Fruit fly (Drosophila melanogaster) whole organism, adult: Measurements from ENCODE around the gene CG6712.

Source experiments
- CG11617 ChIP-seq: fragments of 200-800 bp; sonication (Bioruptor generic); optimal IDR thresholded peaks from 2 replicates; lab custom pipeline; 2017; ENCODE audit warnings: mild to moderate bottlenecking, missing biosample characterization, missing genetic modification reagents, missing genetic modification characterization
- CG12768 ChIP-seq: fragments of 200-800 bp; sonication (Bioruptor generic); optimal IDR thresholded peaks from 2 replicates; lab custom pipeline; 2017; ENCODE audit warnings: missing biosample characterization, missing genetic modification characterization, mild to moderate bottlenecking, moderate library complexity, missing genetic modification reagents
- CG14711 ChIP-seq: fragments of 200-800 bp; sonication (Bioruptor generic); optimal IDR thresholded peaks from 2 replicates; lab custom pipeline; 2018; ENCODE audit warnings: missing biosample characterization, mild to moderate bottlenecking, missing genetic modification characterization, moderate library complexity
- CG1620 ChIP-seq: fragments of 200-800 bp; sonication (Bioruptor generic); optimal IDR thresholded peaks from 2 replicates; lab custom pipeline; 2016; ENCODE audit warnings: missing biosample characterization, missing genetic modification characterization
- CG33017 ChIP-seq: fragments of 200-800 bp; sonication (Bioruptor generic); optimal IDR thresholded peaks from 2 replicates; lab custom pipeline; 2018; ENCODE audit warnings: missing biosample characterization, mild to moderate bottlenecking, missing genetic modification characterization, moderate library complexity
- CG5204 ChIP-seq: fragments of 200-800 bp; sonication (Bioruptor generic); optimal IDR thresholded peaks from 2 replicates; lab custom pipeline; 2016; ENCODE audit warnings: missing biosample characterization, missing genetic modification characterization
- CG7045 ChIP-seq: fragments of 200-800 bp; sonication (Bioruptor generic); optimal IDR thresholded peaks from 2 replicates; lab custom pipeline; 2017; ENCODE audit warnings: missing biosample characterization, mild to moderate bottlenecking, missing genetic modification characterization
- CG7101 ChIP-seq: fragments of 200-800 bp; sonication (Bioruptor generic); optimal IDR thresholded peaks from 2 replicates; lab custom pipeline; 2018; ENCODE audit warnings: missing biosample characterization, mild to moderate bottlenecking, missing genetic modification characterization, moderate library complexity
- Clk ChIP-seq: fragments of 200-800 bp; sonication (Bioruptor generic); optimal IDR thresholded peaks from 2 replicates; lab custom pipeline; 2017; ENCODE audit warnings: missing biosample characterization, missing genetic modification characterization
- Crg-1 ChIP-seq: fragments of 200-800 bp; sonication (Bioruptor generic); optimal IDR thresholded peaks from 2 replicates; lab custom pipeline; 2016; ENCODE audit warnings: missing biosample characterization, missing genetic modification characterization
- Hr96 ChIP-seq: fragments of 200-800 bp; sonication (Bioruptor generic); optimal IDR thresholded peaks from 2 replicates; lab custom pipeline; 2016; ENCODE audit warnings: missing biosample characterization, missing genetic modification characterization
- Mnt ChIP-seq: fragments of 200-800 bp; sonication (Bioruptor generic); optimal IDR thresholded peaks from 2 replicates; lab custom pipeline; 2016; ENCODE audit warnings: missing biosample characterization, mild to moderate bottlenecking, missing genetic modification characterization
- bab1 ChIP-seq: fragments of 200-800 bp; sonication (Bioruptor generic); optimal IDR thresholded peaks from 3 replicates; lab custom pipeline; 2019; ENCODE audit warnings: missing biosample characterization, mild to moderate bottlenecking, missing genetic modification characterization, moderate library complexity
- cic ChIP-seq: fragments of 200-800 bp; sonication (Bioruptor generic); optimal IDR thresholded peaks from 2 replicates; lab custom pipeline; 2017; ENCODE audit warnings: missing biosample characterization, mild to moderate bottlenecking, missing genetic modification characterization, moderate library complexity
- cnc ChIP-seq, 2 experiments: fragments of >200 bp; optimal IDR thresholded peaks; 2 replicates each; lab custom pipeline; 2017
- kay ChIP-seq: fragments of 200-800 bp; sonication (Bioruptor generic); peaks from one replicate; lab custom pipeline; 2016; ENCODE audit warnings: missing biosample characterization, missing genetic modification characterization, borderline replicate concordance
- ovo ChIP-seq: fragments of 200-800 bp; sonication (Bioruptor generic); optimal IDR thresholded peaks from 2 replicates; lab custom pipeline; 2016; ENCODE audit warnings: missing biosample characterization, missing genetic modification characterization
- pad ChIP-seq: fragments of 200-800 bp; sonication (Bioruptor generic); optimal IDR thresholded peaks from 3 replicates; lab custom pipeline; 2017; ENCODE audit warnings: missing biosample characterization, missing genetic modification characterization, mild to moderate bottlenecking, moderate library complexity, missing genetic modification reagents
- tj ChIP-seq: fragments of 200-800 bp; sonication (Bioruptor generic); optimal IDR thresholded peaks from 3 replicates; lab custom pipeline; 2017; ENCODE audit warnings: missing biosample characterization, mild to moderate bottlenecking, missing genetic modification characterization, moderate library complexity
- toe ChIP-seq: fragments of 200-800 bp; sonication (Bioruptor generic); optimal IDR thresholded peaks from 2 replicates; lab custom pipeline; 2016; ENCODE audit warnings: missing biosample characterization, missing genetic modification characterization

CG6712 gene

DNA sequence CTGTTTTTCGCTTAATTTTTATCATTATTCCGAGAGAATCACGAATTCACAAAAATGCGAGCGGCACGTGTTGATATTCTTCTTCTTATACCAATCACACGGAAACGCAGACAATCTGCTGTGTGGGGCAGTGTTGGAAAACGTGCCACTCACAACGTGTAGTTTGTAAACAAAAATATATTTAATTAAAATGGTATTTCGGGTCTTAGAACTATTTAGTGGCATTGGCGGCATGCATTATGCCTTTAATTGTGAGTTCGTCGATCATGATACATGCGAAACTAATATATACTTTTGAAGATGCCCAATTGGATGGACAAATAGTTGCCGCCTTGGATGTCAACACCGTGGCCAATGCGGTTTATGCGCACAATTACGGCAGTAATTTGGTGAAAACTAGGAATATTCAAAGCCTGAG, at the start of gene CG6712, which contains the start of gene Mt2:
Gene CG6712, minus strand, starts transcription at position 116 of the 418 bp plus-strand sequence.
Gene Mt2, plus strand, starts transcription at position 130 of the 418 bp plus-strand sequence.
- TF ChIP-seq kay (GFP tag; lab: Kevin White, UChicago), result no peak
- TF ChIP-seq cic (GFP tag; lab: Kevin White, UChicago), result peak; percentile 11
- peak; percentile 19 for TF ChIP-seq pad (GFP tag; lab: Kevin White, UChicago)
- TF ChIP-seq CG14711, result no peak
- peak; percentile 1 for TF ChIP-seq bab1 (GFP tag; lab: Kevin White, UChicago)
- peak; percentile 28 for TF ChIP-seq Crg-1 (GFP tag; lab: Kevin White, UChicago)
- TF ChIP-seq CG7101, result peak; percentile 31
- TF ChIP-seq cnc (optimal IDR thresholded peaks at IDR 0.05; lab: Kevin White, UChicago), result no peak
- TF ChIP-seq tj (GFP tag; lab: Kevin White, UChicago), result no peak
- peak; percentile 2 for TF ChIP-seq CG12768 (GFP tag; lab: Kevin White, UChicago)
- TF ChIP-seq toe (GFP tag; lab: Kevin White, UChicago), result no peak
- no peak for TF ChIP-seq Hr96 (GFP tag; lab: Kevin White, UChicago)
- TF ChIP-seq CG33017 (tag; lab: Kevin White, UChicago), result no peak
- no peak for TF ChIP-seq ovo (GFP tag; lab: Kevin White, UChicago)
- no peak for TF ChIP-seq CG1620
- TF ChIP-seq CG7045 (GFP tag; lab: Kevin White, UChicago), result no peak
- peak; percentile 99 for TF ChIP-seq Mnt (GFP tag; lab: Kevin White, UChicago)

- TF ChIP-seq CG7101 (no peak), CG11617 (GFP tag; lab: Kevin White, UChicago) (no peak), Crg-1 (GFP tag; lab: Kevin White, UChicago) (no peak), ovo (GFP tag; lab: Kevin White, UChicago) (no peak), CG5204 (GFP tag; lab: Kevin White, UChicago) (no peak), Clk (GFP tag; lab: Kevin White, UChicago) (no peak), CG14711 (no peak), Mnt (GFP tag; lab: Kevin White, UChicago) (no peak), CG7045 (GFP tag; lab: Kevin White, UChicago) (no peak), cnc (optimal IDR thresholded peaks at IDR 0.05; lab: Kevin White, UChicago) (no peak), toe (GFP tag; lab: Kevin White, UChicago) (no peak), kay (GFP tag; lab: Kevin White, UChicago) (no peak), CG33017 (tag; lab: Kevin White, UChicago) (no peak), pad (GFP tag; lab: Kevin White, UChicago) (no peak), CG1620 (no peak), Hr96 (GFP tag; lab: Kevin White, UChicago) (no peak), bab1 (GFP tag; lab: Kevin White, UChicago) (no peak)
Observed at dm6 chr2L:12142439-12142838, 46.1 kb upstream of the CG6712 start, which contains the start of gene CG31760. CG31760 (plus strand) TSS chr2L:12142780.

dm6 chr2L:12137708-12138107, 41.4 kb upstream of the CG6712 start, which contains the start of gene Gr33a:
Gr33a (plus strand) TSS chr2L:12138008.
- TF ChIP-seq Mnt (GFP tag; lab: Kevin White, UChicago) (no peak), kay (GFP tag; lab: Kevin White, UChicago) (peak; percentile 4)

DNA sequence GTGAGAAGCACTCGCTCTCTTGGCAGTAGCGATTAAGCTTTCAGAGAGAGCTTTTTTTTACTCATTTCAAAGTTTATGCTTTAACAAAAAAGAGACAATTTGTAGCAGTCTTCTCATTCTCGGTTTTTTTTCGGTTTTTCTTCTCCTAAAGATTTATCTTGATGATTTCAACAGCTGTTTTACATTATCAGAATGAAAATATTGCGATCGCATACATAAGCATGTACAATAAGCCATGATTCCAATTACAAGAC, 37.7 kb upstream of the CG6712 start:
- TF ChIP-seq kay (GFP tag; lab: Kevin White, UChicago), result no peak
- TF ChIP-seq toe (GFP tag; lab: Kevin White, UChicago), result no peak
- no peak for TF ChIP-seq CG33017 (tag; lab: Kevin White, UChicago)
- no peak for TF ChIP-seq Clk (GFP tag; lab: Kevin White, UChicago)
- no peak for TF ChIP-seq CG7101
- no peak for TF ChIP-seq cic (GFP tag; lab: Kevin White, UChicago)
- no peak for TF ChIP-seq pad (GFP tag; lab: Kevin White, UChicago)
- TF ChIP-seq CG12768 (GFP tag; lab: Kevin White, UChicago), result no peak
- TF ChIP-seq bab1 (GFP tag; lab: Kevin White, UChicago), result no peak
- no peak for TF ChIP-seq CG11617 (GFP tag; lab: Kevin White, UChicago)

DNA sequence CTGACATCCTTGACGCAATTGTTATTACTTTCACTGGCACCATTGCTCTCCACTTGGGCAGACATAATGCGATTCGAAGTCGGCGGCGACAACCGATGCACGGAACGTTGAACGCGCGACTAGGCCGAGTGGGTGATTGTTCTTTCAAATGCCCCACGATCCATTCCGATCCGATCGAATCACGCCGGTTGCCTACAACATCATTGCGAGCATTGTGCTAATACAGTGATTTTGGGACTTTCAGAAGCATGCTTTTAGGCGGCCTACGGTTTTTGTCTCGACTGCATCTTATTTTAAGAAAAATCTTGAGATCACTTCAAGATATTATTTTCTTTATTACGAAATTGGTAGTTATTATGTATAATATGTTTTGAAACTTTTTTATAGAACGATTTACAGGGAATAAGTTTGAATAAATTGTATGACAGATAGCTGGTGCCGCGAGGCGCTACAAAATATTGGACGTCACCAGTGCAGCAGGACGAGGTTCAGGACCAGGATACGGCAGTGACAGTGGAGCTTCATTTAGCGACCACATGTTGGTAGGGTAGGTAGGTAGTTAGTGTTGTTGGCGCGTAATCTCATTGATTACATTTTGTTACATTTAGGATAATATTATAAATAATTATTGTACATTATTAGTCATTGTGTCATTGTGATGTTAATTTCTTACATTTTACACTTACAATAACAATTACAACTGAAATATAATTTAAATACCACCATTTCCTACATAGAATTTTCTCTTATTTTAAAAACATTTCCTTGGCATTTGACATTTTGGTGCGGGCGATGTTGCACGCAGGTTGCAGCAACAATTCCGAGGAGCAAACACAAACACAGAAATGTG, 37.2 kb upstream of the CG6712 start, which contains the start of gene rho-6:
Gene rho-6, minus strand, starts transcription at position 137 of the 850 bp plus-strand sequence.
- TF ChIP-seq cic (GFP tag; lab: Kevin White, UChicago) (no peak), CG7045 (GFP tag; lab: Kevin White, UChicago) (no peak), tj (GFP tag; lab: Kevin White, UChicago) (no peak), Hr96 (GFP tag; lab: Kevin White, UChicago) (no peak), toe (GFP tag; lab: Kevin White, UChicago) (no peak), Crg-1 (GFP tag; lab: Kevin White, UChicago) (no peak)

DNA sequence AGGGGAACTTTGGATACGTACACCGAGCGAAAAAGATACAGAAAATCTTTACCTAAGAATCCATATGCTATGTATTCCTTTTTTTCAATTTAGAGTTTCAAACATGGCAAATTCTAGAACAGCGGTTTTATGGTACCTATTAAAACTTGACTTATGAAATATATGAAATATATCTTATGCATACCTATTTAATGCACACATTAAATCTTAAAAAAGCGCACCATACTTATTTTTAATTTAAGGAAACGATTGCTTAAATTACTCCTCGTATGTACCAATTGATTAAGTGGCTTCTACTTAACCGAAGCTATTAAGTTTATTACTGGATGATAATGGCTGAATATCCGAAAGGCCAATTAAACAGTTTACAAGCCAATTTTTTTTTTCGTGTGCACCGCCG, 23.7 kb upstream of the CG6712 start:
- TF ChIP-seq kay (GFP tag; lab: Kevin White, UChicago) (no peak), Mnt (GFP tag; lab: Kevin White, UChicago) (no peak), Hr96 (GFP tag; lab: Kevin White, UChicago) (no peak), toe (GFP tag; lab: Kevin White, UChicago) (no peak), CG1620 (no peak), CG7045 (GFP tag; lab: Kevin White, UChicago) (no peak), Clk (GFP tag; lab: Kevin White, UChicago) (no peak), CG5204 (GFP tag; lab: Kevin White, UChicago) (no peak), cic (GFP tag; lab: Kevin White, UChicago) (no peak), CG33017 (tag; lab: Kevin White, UChicago) (no peak), CG7101 (no peak), bab1 (GFP tag; lab: Kevin White, UChicago) (no peak), tj (GFP tag; lab: Kevin White, UChicago) (no peak), CG11617 (GFP tag; lab: Kevin White, UChicago) (no peak), ovo (GFP tag; lab: Kevin White, UChicago) (no peak), cnc (optimal IDR thresholded peaks at IDR 0.05; lab: Kevin White, UChicago) (no peak)
